Worm (Caenorhabditis elegans): ENCODE results near the gene abu-10.

DNA sequence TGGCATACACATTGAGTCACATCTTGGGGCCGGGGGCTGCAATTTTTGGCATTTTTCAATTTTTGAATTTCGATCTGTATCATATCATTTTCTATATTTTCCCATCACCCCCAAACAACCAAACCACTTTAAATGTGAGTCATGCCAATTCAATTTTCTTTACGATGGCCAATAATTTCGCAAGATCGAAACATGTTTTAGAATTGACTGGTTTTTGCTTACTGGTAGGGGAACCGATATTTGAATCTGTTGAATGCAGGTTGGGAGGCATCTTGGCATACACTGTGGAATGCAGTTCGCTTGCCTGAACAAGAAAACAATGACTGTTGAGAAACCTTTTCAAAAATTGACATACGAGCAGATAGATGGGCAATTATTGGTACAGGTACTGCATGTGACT is 6.9 kb upstream of the abu-10 start:
- no peak for TF ChIP-seq tbx-37 (GFP tag; conservative IDR thresholded peaks at IDR 0.05)
- no peak for TF ChIP-seq ama-1 (optimal IDR thresholded peaks at IDR 0.05)
- no peak for TF ChIP-seq hmg-4 (GFP tag; optimal IDR thresholded peaks at IDR 0.05)
- no peak for TF ChIP-seq F13C5.2 (tag; optimal IDR thresholded peaks at IDR 0.05)
- TF ChIP-seq flt-1 (GFP tag; IDR thresholded peaks at IDR 0.05), result no peak
- TF ChIP-seq tra-4 (tag; optimal IDR thresholded peaks at IDR 0.05), result no peak
- TF ChIP-seq tbx-11 (GFP tag; IDR thresholded peaks at IDR 0.05), result no peak
- no peak for TF ChIP-seq aly-1 (tag; optimal IDR thresholded peaks at IDR 0.05)
- no peak for TF ChIP-seq pes-1 (GFP tag; IDR thresholded peaks at IDR 0.05)
- TF ChIP-seq ets-7 (tag; optimal IDR thresholded peaks at IDR 0.05), result no peak
- TF ChIP-seq ceh-13 (GFP tag; optimal IDR thresholded peaks at IDR 0.05), result no peak
